Comparison of ENCODE assay signal across 2 fruit fly cellular contexts in genomic region chr2L:5429756-5430155, dm6.
TF ChIP-seq lines count a peak whose summit lies in the region.

No protein-coding gene starts in this region.

- no peak for TF ChIP-seq CTCF in whole organism, embryonic (GFP tag; optimal IDR thresholded peaks at IDR 0.05; lab: Kevin White, UChicago)

TF ChIP-seq in whole organism, embryonic, 481 proteins besides CTCF, POLR2A, EP300 and RAD21:
- TF ChIP-seq trem (tag; optimal IDR thresholded peaks at IDR 0.05; lab: Kevin White, UChicago), result no peak
- no peak for TF ChIP-seq H15 (GFP tag; IDR thresholded peaks at IDR 0.05; lab: Robert Waterston, UW)
- TF ChIP-seq sens (GFP tag; lab: Kevin White, UChicago), result peak; percentile 52

TF ChIP-seq in whole organism, prepupa, 60 proteins besides CTCF, POLR2A, EP300 and RAD21:
- TF ChIP-seq Eip78C (GFP tag; lab: Kevin White, UChicago) (peak; percentile 63), Ets96B (tag; optimal IDR thresholded peaks at IDR 0.05; lab: Kevin White, UChicago) (no peak), Smox (GFP tag; optimal IDR thresholded peaks at IDR 0.05; lab: Kevin White, UChicago) (no peak)
